Fruit fly (Drosophila melanogaster) whole organism, embryonic: ENCODE measurements around the gene Mvl.

Experiments used
- Fer2 ChIP-seq: fragments of 200-800 bp; sonication (Bioruptor generic); optimal IDR thresholded peaks from 2 replicates; lab custom pipeline; 2018; ENCODE audit warnings: missing biosample characterization, mild to moderate bottlenecking, missing genetic modification characterization, moderate library complexity
- Hr39 ChIP-seq: fragments of >200 bp; optimal IDR thresholded peaks from 2 replicates; lab custom pipeline; 2017
- Spps ChIP-seq: fragments of 200-800 bp; sonication (Bioruptor generic); optimal IDR thresholded peaks from 2 replicates; lab custom pipeline; 2018; ENCODE audit warnings: missing biosample characterization, mild to moderate bottlenecking, missing genetic modification characterization

- TF ChIP-seq Spps (tag; lab: Kevin White, UChicago) (no peak), Hr39 (lab: Kevin White, UChicago) (no peak), Fer2 (tag; lab: Kevin White, UChicago) (no peak)
These were observed 41.5 kb downstream of the Mvl start for dm6 chr3R:21019073-21019472.
